Fruit fly (Drosophila melanogaster) whole organism: Measurements from ENCODE around the gene Srp9.

ENCODE experiments used
- pan ChIP-seq: fragments of >200 bp; optimal IDR thresholded peaks from 2 replicates; lab custom pipeline; 2017
- psq ChIP-seq: fragments of >200 bp; optimal IDR thresholded peaks from 2 replicates; lab custom pipeline; 2017

DNA sequence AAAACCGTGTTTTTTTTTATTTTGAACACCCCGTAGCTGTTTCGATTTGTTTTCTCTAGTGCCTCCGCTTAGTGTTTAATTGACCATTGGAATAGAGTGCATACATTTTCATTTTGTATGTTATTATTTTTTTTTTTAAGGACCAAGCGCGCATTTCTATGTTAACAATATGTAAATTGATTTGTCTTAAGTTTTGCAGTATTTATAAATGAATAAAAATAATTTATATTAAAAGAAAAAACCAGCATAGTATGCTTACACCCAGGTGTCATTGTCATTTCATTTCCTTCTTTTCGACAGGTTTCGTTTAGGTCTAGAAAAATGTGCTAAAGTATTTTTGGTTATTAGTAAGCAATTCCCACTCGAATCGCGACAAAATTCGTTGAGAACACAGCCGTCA is 41.6 kb upstream of the Srp9 start, which contains the start of gene eIF4E5:
- TF ChIP-seq pan (lab: Kevin White, UChicago), result no peak
- TF ChIP-seq psq (lab: Kevin White, UChicago), result no peak
